Fruit fly (Drosophila melanogaster): Measurements from ENCODE around the gene CG17111.

DNA sequence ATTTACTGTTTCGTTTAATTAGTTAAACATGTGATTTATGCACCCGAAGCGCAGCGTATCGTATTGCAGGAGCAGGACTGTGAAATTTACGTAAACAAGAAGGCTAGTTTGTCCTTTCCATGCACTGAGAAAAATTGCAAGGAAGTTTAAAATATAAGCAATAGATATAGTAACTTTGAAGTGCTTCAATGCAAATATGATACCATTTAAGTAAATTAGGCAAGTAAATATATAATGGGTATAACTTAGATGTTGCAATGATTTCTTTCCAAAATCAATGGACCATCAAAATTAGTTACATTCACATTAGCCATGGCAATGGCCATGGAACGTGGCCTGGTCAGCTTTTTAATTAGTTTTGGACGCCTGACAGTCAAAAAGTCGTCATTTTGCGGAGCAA lies 36.2 kb downstream of the CG17111 start:
- TF ChIP-seq kay (GFP tag; ENCODE audit: borderline replicate concordance) (no peak), ovo (GFP tag; optimal IDR thresholded peaks at IDR 0.05) (no peak), CG7101 (tag; optimal IDR thresholded peaks at IDR 0.05) (no peak), CG33017 (tag; optimal IDR thresholded peaks at IDR 0.05) (no peak), CG12768 (GFP tag; optimal IDR thresholded peaks at IDR 0.05) (no peak), tj (GFP tag; optimal IDR thresholded peaks at IDR 0.05) (no peak), Hr96 (GFP tag; optimal IDR thresholded peaks at IDR 0.05) (no peak), CG7045 (GFP tag; optimal IDR thresholded peaks at IDR 0.05) (no peak), CG14711 (tag; optimal IDR thresholded peaks at IDR 0.05) (no peak), bab1 (GFP tag; optimal IDR thresholded peaks at IDR 0.05) (no peak), CG1620 (GFP tag; optimal IDR thresholded peaks at IDR 0.05) (no peak)

Measured in whole organism, adult.